Worm (Caenorhabditis elegans) whole organism, young adult: ENCODE results near the gene T09B9.3.

Source experiments
- F33H1.4 ChIP-seq: fragments of 200-800 bp; sonication (Bioruptor generic); IDR thresholded peaks from 2 replicates; pipeline ENCODE4 v1.3.6; 2022; ENCODE audit warnings: missing genetic modification reagents, missing genetic modification characterization, missing compliant biosample characterization
- ccch-3 ChIP-seq: fragments of 200-800 bp; sonication (Bioruptor generic); optimal IDR thresholded peaks from 2 replicates; lab custom pipeline; 2018; ENCODE audit warnings: mild to moderate bottlenecking, missing genetic modification characterization, missing compliant biosample characterization
- cebp-1 ChIP-seq, 2 experiments: fragments of 200-800 bp in 1 of 2; sonication (Bioruptor generic) in 1 of 2; sonication (generic microtip) in 1 of 2; IDR thresholded peaks in 1 of 2; optimal IDR thresholded peaks in 1 of 2; 2 replicates each; pipeline versions ENCODE4 v1.3.6 to Lab custom; 2017 to 2022; ENCODE audit warnings: missing compliant biosample characterization in 2 of 2, missing genetic modification characterization in 2 of 2, mild to moderate bottlenecking in 1 of 2, missing genetic modification reagents in 1 of 2, moderate library complexity in 1 of 2
- chd-7 ChIP-seq: sonication (generic microtip); optimal IDR thresholded peaks from 2 replicates; lab custom pipeline; 2016; ENCODE audit warnings: mild to moderate bottlenecking, missing genetic modification characterization, moderate library complexity, missing compliant biosample characterization
- nhr-80 ChIP-seq: sonication (generic microtip); optimal IDR thresholded peaks from 2 replicates; lab custom pipeline; 2016; ENCODE audit warnings: missing genetic modification characterization, missing compliant biosample characterization
- xnd-1 ChIP-seq: sonication (generic microtip); optimal IDR thresholded peaks from 2 replicates; lab custom pipeline; 2016; ENCODE audit warnings: missing genotype, missing genetic modification reagents, missing genetic modification characterization, missing compliant biosample characterization

ce11 chrX:9777481-9777880 is 16.3 kb upstream of the T09B9.3 start, which contains the start of gene T09B9.5:
- TF ChIP-seq F33H1.4 (GFP tag; lab: Robert Waterston, UW) (no peak), nhr-80 (tag; lab: Kevin White, UChicago) (no peak), cebp-1 (GFP tag; IDR thresholded peaks at IDR 0.05; lab: Robert Waterston, UW) (no peak), cebp-1 (tag; optimal IDR thresholded peaks at IDR 0.05; lab: Kevin White, UChicago) (no peak), chd-7 (tag; lab: Kevin White, UChicago) (no peak), ccch-3 (GFP tag; lab: Kevin White, UChicago) (no peak), xnd-1 (tag; lab: Kevin White, UChicago) (no peak)
